Worm (Caenorhabditis elegans) whole organism, L2 larva: ENCODE results near the gene sre-13.

Experiments
- C34F6.9 ChIP-seq: fragments of 150-350 bp; optimal IDR thresholded peaks from 2 replicates; lab custom pipeline; 2014; ENCODE audit warnings: missing biosample characterization, missing genetic modification characterization
- fos-1 ChIP-seq: fragments of 150-350 bp; optimal IDR thresholded peaks from 2 replicates; lab custom pipeline; 2014; ENCODE audit warnings: missing biosample characterization, missing genetic modification characterization
- lin-13 ChIP-seq: fragments of 150-350 bp; optimal IDR thresholded peaks from 2 replicates; lab custom pipeline; 2014; ENCODE audit warnings: missing biosample characterization, missing genetic modification reagents, missing genetic modification characterization
- lin-39 ChIP-seq: fragments of 150-350 bp; optimal IDR thresholded peaks from 2 replicates; lab custom pipeline; 2014; ENCODE audit warnings: missing biosample characterization, missing genetic modification reagents, missing genetic modification characterization
- snpc-4 ChIP-seq: fragments of 150-350 bp; optimal IDR thresholded peaks from 2 replicates; lab custom pipeline; 2014; ENCODE audit warnings: missing biosample characterization, missing genetic modification characterization

- TF ChIP-seq C34F6.9 (tag; lab: Kevin White, UChicago), result no peak
- TF ChIP-seq lin-39 (tag; lab: Kevin White, UChicago), result no peak
- no peak for TF ChIP-seq snpc-4
- TF ChIP-seq fos-1 (tag; lab: Kevin White, UChicago), result no peak
- no peak for TF ChIP-seq lin-13 (GFP tag; lab: Kevin White, UChicago)
Observed at ce11 chrII:14611307-14611706, 25.3 kb downstream of the sre-13 start.
